Fruit fly (Drosophila melanogaster): ENCODE results near the gene Grip75.

DNA sequence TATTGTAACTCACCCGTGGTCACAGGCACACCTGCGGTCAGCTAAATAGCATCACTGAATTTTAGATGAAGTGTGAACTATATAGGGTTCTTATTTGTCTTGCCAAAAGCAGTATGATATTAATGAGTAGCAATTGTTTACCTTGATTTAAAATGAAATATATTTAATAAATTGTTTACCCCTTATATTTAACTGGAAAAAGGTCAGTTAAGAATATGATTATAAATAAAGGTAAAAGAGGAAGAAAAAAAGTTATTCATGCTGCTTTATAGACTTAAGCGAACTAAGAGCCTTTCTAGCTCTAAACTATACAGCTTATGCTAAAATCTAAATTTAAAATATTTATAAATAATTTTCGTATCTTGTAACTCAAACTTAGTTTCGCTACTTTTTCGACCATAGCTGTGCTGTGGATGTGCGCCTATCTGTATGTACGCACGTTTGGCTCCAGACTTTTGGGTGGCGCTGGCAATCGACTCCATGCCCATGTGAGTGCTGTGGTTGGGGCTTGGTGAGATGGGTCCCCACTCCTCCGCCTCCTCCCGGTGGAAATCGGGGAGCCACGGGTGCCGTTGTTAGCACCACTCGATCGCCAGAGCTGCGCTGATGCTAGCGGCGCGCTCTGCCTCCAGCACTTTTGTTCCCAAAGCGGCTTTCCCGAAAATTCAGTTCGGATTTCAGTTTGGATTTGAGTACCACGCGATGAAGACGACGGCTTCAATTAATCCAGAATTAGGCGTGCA lies 40.9 kb upstream of the Grip75 start, which contains the start of gene loh:
- no peak for TF ChIP-seq h (optimal IDR thresholded peaks at IDR 0.05)
- no peak for TF ChIP-seq Sin3A (optimal IDR thresholded peaks at IDR 0.05)
- TF ChIP-seq Myc (optimal IDR thresholded peaks at IDR 0.05): no peak
- no peak for TF ChIP-seq psq (optimal IDR thresholded peaks at IDR 0.05)
- TF ChIP-seq insv (optimal IDR thresholded peaks at IDR 0.05): no peak
